Worm (Caenorhabditis elegans) whole organism, young adult: ENCODE data around the gene T28D6.3.
A peak's percentile ranks its signal among the peaks of the same experiment; 100 is the strongest.

Source experiments
- B0019.2 ChIP-seq: fragments of 200-800 bp; sonication (Bioruptor generic); conservative IDR thresholded peaks from 2 replicates; pipeline ENCODE4 v1.3.6; 2022; ENCODE audit warnings: missing genetic modification reagents, missing genetic modification characterization, missing compliant biosample characterization
- B0035.1 ChIP-seq: sonication (generic microtip); optimal IDR thresholded peaks from 2 replicates; lab custom pipeline; 2016; ENCODE audit warnings: missing genetic modification characterization, mild to moderate bottlenecking, missing compliant biosample characterization, missing genotype, missing genetic modification reagents
- B0261.1 ChIP-seq: sonication (generic microtip); optimal IDR thresholded peaks from 2 replicates; lab custom pipeline; 2016; ENCODE audit warnings: mild to moderate bottlenecking, missing genetic modification characterization, moderate library complexity, missing compliant biosample characterization
- F49E8.2 ChIP-seq: sonication (generic microtip); optimal IDR thresholded peaks from 3 replicates; lab custom pipeline; 2017; ENCODE audit warnings: missing genetic modification characterization, mild to moderate bottlenecking, missing compliant biosample characterization, antibody characterized with exemption, moderate library complexity; ENCODE audit not compliant: insufficient read depth
- T26A5.8 ChIP-seq: sonication (generic microtip); optimal IDR thresholded peaks from 2 replicates; lab custom pipeline; 2016; ENCODE audit warnings: missing genetic modification characterization, missing compliant biosample characterization
- Y53G8AR.9 ChIP-seq: fragments of 200-800 bp; sonication (Bioruptor generic); conservative IDR thresholded peaks from 2 replicates; pipeline ENCODE4 v1.3.6; 2022; ENCODE audit warnings: missing genetic modification reagents, missing genetic modification characterization, missing compliant biosample characterization
- Y79H2A.3 ChIP-seq: fragments of 200-800 bp; sonication (Bioruptor generic); conservative IDR thresholded peaks from 2 replicates; pipeline ENCODE4 v1.3.6; 2022; ENCODE audit warnings: missing genetic modification reagents, missing genetic modification characterization, missing compliant biosample characterization
- attf-5 ChIP-seq: fragments of 200-800 bp; sonication (Bioruptor generic); optimal IDR thresholded peaks from 2 replicates; lab custom pipeline; 2018; ENCODE audit warnings: mild to moderate bottlenecking, missing genetic modification characterization, missing compliant biosample characterization
- attf-6 ChIP-seq: fragments of 200-800 bp; sonication (Bioruptor generic); IDR thresholded peaks from 2 replicates; pipeline ENCODE4 v1.3.6; 2022; ENCODE audit warnings: missing genetic modification reagents, missing genetic modification characterization, missing compliant biosample characterization
- cebp-1 ChIP-seq, 2 experiments: fragments of 200-800 bp in 1 of 2; sonication (Bioruptor generic) in 1 of 2; sonication (generic microtip) in 1 of 2; IDR thresholded peaks in 1 of 2; optimal IDR thresholded peaks in 1 of 2; 2 replicates each; pipeline versions ENCODE4 v1.3.6 to Lab custom; 2017 to 2022; ENCODE audit warnings: missing compliant biosample characterization in 2 of 2, missing genetic modification characterization in 2 of 2, mild to moderate bottlenecking in 1 of 2, missing genetic modification reagents in 1 of 2, moderate library complexity in 1 of 2
- ceh-100 ChIP-seq: fragments of 200-800 bp; sonication (Bioruptor generic); IDR thresholded peaks from 2 replicates; pipeline ENCODE4 v1.3.6; 2022; ENCODE audit warnings: missing genetic modification reagents, missing genetic modification characterization, missing compliant biosample characterization
- ceh-40 ChIP-seq: fragments of 200-800 bp; sonication (Bioruptor generic); IDR thresholded peaks from 2 replicates; pipeline ENCODE4 v1.3.6; 2022; ENCODE audit warnings: missing genetic modification characterization, missing compliant biosample characterization
- chd-7 ChIP-seq: sonication (generic microtip); optimal IDR thresholded peaks from 2 replicates; lab custom pipeline; 2016; ENCODE audit warnings: mild to moderate bottlenecking, missing genetic modification characterization, moderate library complexity, missing compliant biosample characterization
- die-1 ChIP-seq: sonication (generic microtip); optimal IDR thresholded peaks from 2 replicates; lab custom pipeline; 2016; ENCODE audit warnings: missing genotype, mild to moderate bottlenecking, missing genetic modification characterization, missing compliant biosample characterization
- dox-1 ChIP-seq: fragments of 200-800 bp; sonication (Bioruptor generic); IDR thresholded peaks from 2 replicates; pipeline ENCODE4 v1.3.6; 2022; ENCODE audit warnings: missing genetic modification reagents, missing genetic modification characterization, missing compliant biosample characterization
- egrh-3 ChIP-seq: fragments of 200-800 bp; sonication (Bioruptor generic); IDR thresholded peaks from 2 replicates; pipeline ENCODE4 v1.3.6; 2022; ENCODE audit warnings: missing genetic modification reagents, missing genetic modification characterization, missing compliant biosample characterization
- fkh-3 ChIP-seq: sonication (generic microtip); optimal IDR thresholded peaks from 2 replicates; lab custom pipeline; 2016; ENCODE audit warnings: mild to moderate bottlenecking, missing genetic modification characterization, missing compliant biosample characterization
- gei-17 ChIP-seq: fragments of 200-800 bp; sonication (Bioruptor generic); optimal IDR thresholded peaks from 2 replicates; lab custom pipeline; 2018; ENCODE audit warnings: mild to moderate bottlenecking, missing genetic modification characterization, missing compliant biosample characterization
- hlh-26 ChIP-seq: fragments of 200-800 bp; sonication (Bioruptor generic); conservative IDR thresholded peaks from 2 replicates; pipeline ENCODE4 v1.3.6; 2022; ENCODE audit warnings: missing genetic modification reagents, missing genetic modification characterization, missing compliant biosample characterization
- hmg-20 ChIP-seq: fragments of 200-800 bp; sonication (Bioruptor generic); IDR thresholded peaks from 2 replicates; pipeline ENCODE4 v1.3.6; 2022; ENCODE audit warnings: missing genetic modification reagents, missing genetic modification characterization, missing compliant biosample characterization
- lag-1 ChIP-seq: fragments of 200-800 bp; sonication (Bioruptor generic); IDR thresholded peaks from 2 replicates; pipeline ENCODE4 v1.3.6; 2022; ENCODE audit warnings: missing genetic modification reagents, missing genetic modification characterization, missing compliant biosample characterization
- let-526 ChIP-seq: fragments of 200-800 bp; sonication (Bioruptor generic); IDR thresholded peaks from 2 replicates; pipeline ENCODE4 v1.3.6; 2022; ENCODE audit warnings: missing genetic modification reagents, missing genetic modification characterization, missing compliant biosample characterization
- lin-26 ChIP-seq: fragments of 200-800 bp; sonication (Bioruptor generic); IDR thresholded peaks from 2 replicates; pipeline ENCODE4 v1.3.6; 2022; ENCODE audit warnings: missing genetic modification reagents, missing genetic modification characterization, missing compliant biosample characterization
- lin-35 ChIP-seq, 3 experiments: fragments of 150-350 bp in 2 of 3; sonication (generic microtip) in 1 of 3; optimal IDR thresholded peaks; 2 replicates each; lab custom pipeline; 2014 to 2018; ENCODE audit warnings: missing biosample characterization in 3 of 3, missing genetic modification characterization in 3 of 3, missing genetic modification reagents in 3 of 3
- lin-40 ChIP-seq: sonication (generic microtip); optimal IDR thresholded peaks from 2 replicates; lab custom pipeline; 2016; ENCODE audit warnings: missing genetic modification characterization, mild to moderate bottlenecking, missing compliant biosample characterization, missing genotype, missing genetic modification reagents
- lin-54 ChIP-seq: fragments of 200-800 bp; sonication (Bioruptor generic); optimal IDR thresholded peaks from 2 replicates; lab custom pipeline; 2018; ENCODE audit warnings: mild to moderate bottlenecking, missing genetic modification characterization, missing compliant biosample characterization
- lir-1 ChIP-seq: fragments of 200-800 bp; sonication (Bioruptor generic); conservative IDR thresholded peaks from 2 replicates; pipeline ENCODE4 v1.3.6; 2022; ENCODE audit warnings: missing genetic modification reagents, missing genetic modification characterization, missing compliant biosample characterization
- lsl-1 ChIP-seq: fragments of 200-800 bp; sonication (Bioruptor generic); optimal IDR thresholded peaks from 2 replicates; lab custom pipeline; 2018; ENCODE audit warnings: mild to moderate bottlenecking, missing genetic modification characterization, moderate library complexity, missing compliant biosample characterization
- madf-10 ChIP-seq: sonication (generic microtip); optimal IDR thresholded peaks from 2 replicates; lab custom pipeline; 2016; ENCODE audit warnings: mild to moderate bottlenecking, missing genetic modification characterization, missing compliant biosample characterization
- madf-8 ChIP-seq: fragments of 200-800 bp; sonication (Bioruptor generic); conservative IDR thresholded peaks from 2 replicates; pipeline ENCODE4 v1.3.6; 2022; ENCODE audit warnings: missing genetic modification reagents, missing genetic modification characterization, missing compliant biosample characterization
- mes-4 ChIP-seq: sonication (generic microtip); optimal IDR thresholded peaks from 2 replicates; lab custom pipeline; 2016; ENCODE audit warnings: missing genotype, missing genetic modification characterization, missing compliant biosample characterization
- nfyb-1 ChIP-seq: fragments of 200-800 bp; sonication (Bioruptor generic); IDR thresholded peaks from 2 replicates; pipeline ENCODE4 v1.3.6; 2022; ENCODE audit warnings: missing genetic modification reagents, missing genetic modification characterization, missing compliant biosample characterization
- nhr-90 ChIP-seq: sonication (generic microtip); optimal IDR thresholded peaks from 2 replicates; lab custom pipeline; 2016; ENCODE audit warnings: missing genotype, mild to moderate bottlenecking, missing genetic modification characterization, missing compliant biosample characterization
- rec-8 ChIP-seq, 2 experiments: sonication (generic microtip); optimal IDR thresholded peaks; 2 replicates each; lab custom pipeline; 2016; ENCODE audit warnings: mild to moderate bottlenecking in 2 of 2, missing genetic modification characterization in 2 of 2, missing genetic modification reagents in 2 of 2, missing genotype in 2 of 2, missing biosample characterization in 1 of 2, missing compliant biosample characterization in 1 of 2, moderate library complexity in 1 of 2
- rpc-1 ChIP-seq, 2 experiments: fragments of 150-350 bp in 1 of 2; sonication (generic microtip) in 1 of 2; optimal IDR thresholded peaks; 2 replicates each; lab custom pipeline; 2014 to 2018; ENCODE audit warnings: missing biosample characterization in 1 of 2, missing genetic modification characterization in 1 of 2, missing genetic modification reagents in 1 of 2, missing genotype in 1 of 2
- sdz-38 ChIP-seq: sonication (generic microtip); optimal IDR thresholded peaks from 2 replicates; lab custom pipeline; 2016; ENCODE audit warnings: missing genotype, missing genetic modification characterization, missing compliant biosample characterization
- snpc-1.3 ChIP-seq: sonication (generic microtip); optimal IDR thresholded peaks from 2 replicates; lab custom pipeline; 2017; ENCODE audit warnings: missing genetic modification characterization, mild to moderate bottlenecking, missing compliant biosample characterization, antibody characterized with exemption, moderate library complexity, missing genotype, missing genetic modification reagents; ENCODE audit not compliant: insufficient read depth
- snpc-4 ChIP-seq, 5 experiments: fragments of 150-350 bp in 1 of 5; sonication (generic microtip) in 4 of 5; optimal IDR thresholded peaks; 2 replicates each; lab custom pipeline; 2014 to 2018; ENCODE audit warnings: missing genetic modification characterization in 5 of 5, missing biosample characterization in 3 of 5, antibody characterized with exemption in 2 of 5, mild to moderate bottlenecking in 2 of 5, missing compliant biosample characterization in 2 of 5, missing genotype in 2 of 5, moderate library complexity in 2 of 5, missing genetic modification reagents in 1 of 5
- sptf-2 ChIP-seq: fragments of 200-800 bp; sonication (Bioruptor generic); optimal IDR thresholded peaks from 2 replicates; lab custom pipeline; 2018; ENCODE audit warnings: mild to moderate bottlenecking, missing genetic modification characterization, missing compliant biosample characterization
- unc-62 ChIP-seq: fragments of 150-350 bp; optimal IDR thresholded peaks from 2 replicates; lab custom pipeline; 2014; ENCODE audit warnings: missing biosample characterization, missing genetic modification reagents, missing genetic modification characterization
- ztf-25 ChIP-seq: fragments of 200-800 bp; sonication (Bioruptor generic); IDR thresholded peaks from 2 replicates; pipeline ENCODE4 v1.3.6; 2022; ENCODE audit warnings: missing genetic modification reagents, missing genetic modification characterization, missing compliant biosample characterization
- ztf-28 ChIP-seq: fragments of 200-800 bp; sonication (Bioruptor generic); IDR thresholded peaks from 2 replicates; pipeline ENCODE4 v1.3.6; 2022; ENCODE audit warnings: missing genetic modification reagents, missing genetic modification characterization, missing compliant biosample characterization

The T28D6.3 gene

ce11 chrIII:11350107-11350826 lies 16.3 kb upstream of the T28D6.3 start:
- TF ChIP-seq B0019.2 (GFP tag; lab: Robert Waterston, UW) (no peak), madf-10 (tag; lab: Kevin White, UChicago) (no peak), die-1 (tag; lab: Kevin White, UChicago) (no peak), attf-6 (GFP tag; lab: Robert Waterston, UW) (no peak), Y53G8AR.9 (no peak), madf-8 (GFP tag; lab: Robert Waterston, UW) (no peak), hlh-26 (no peak), fkh-3 (tag; lab: Kevin White, UChicago) (no peak), unc-62 (GFP tag; lab: Kevin White, UChicago) (no peak), ztf-28 (GFP tag; lab: Robert Waterston, UW) (no peak), attf-5 (no peak), lin-26 (GFP tag; lab: Robert Waterston, UW) (no peak), hmg-20 (GFP tag; lab: Robert Waterston, UW) (no peak), lin-35 (GFP tag; optimal IDR thresholded peaks at IDR 0.05; lab: Kevin White, UChicago) (no peak), F49E8.2 (tag; lab: Kevin White, UChicago) (no peak)

- TF ChIP-seq nfyb-1 (GFP tag; lab: Robert Waterston, UW) (peak; percentile 25; the same call in 1 of the 2 replicates), sptf-2 (GFP tag; lab: Kevin White, UChicago) (no peak), ztf-28 (GFP tag; lab: Robert Waterston, UW) (0 out of 2 replicates have a peak, but pooled peaks have one; percentile 49), sdz-38 (tag; lab: Kevin White, UChicago) (no peak), cebp-1 (GFP tag; IDR thresholded peaks at IDR 0.05; lab: Robert Waterston, UW) (no peak), cebp-1 (tag; optimal IDR thresholded peaks at IDR 0.05; lab: Kevin White, UChicago) (peak; percentile 32), lin-54 (GFP tag; lab: Kevin White, UChicago) (peak; percentile 46), T26A5.8 (tag; lab: Kevin White, UChicago) (no peak), hmg-20 (GFP tag; lab: Robert Waterston, UW) (no peak), Y79H2A.3 (GFP tag; lab: Robert Waterston, UW) (no peak; the same call in 1 of the 2 replicates), attf-5 (peak; percentile 30), lin-26 (GFP tag; lab: Robert Waterston, UW) (peak; percentile 82), egrh-3 (GFP tag; lab: Robert Waterston, UW) (0 out of 2 replicates have a peak, but pooled peaks have one; percentile 12), ceh-40 (GFP tag; lab: Robert Waterston, UW) (0 out of 2 replicates have a peak, but pooled peaks have one; percentile 52), Y53G8AR.9 (no peak), nhr-90 (tag; lab: Kevin White, UChicago) (peak; percentile 37), let-526 (GFP tag; lab: Robert Waterston, UW) (no peak), B0035.1 (tag; lab: Kevin White, UChicago) (peak; percentile 2), snpc-1.3 (peak; percentile 17), rec-8 (tag; optimal IDR thresholded peaks at IDR 0.05; lab: Kevin White, UChicago) (no peak), rpc-1 (optimal IDR thresholded peaks at IDR 0.05; lab: Kevin White, UChicago) (peak; percentile 66), rpc-1 (tag; optimal IDR thresholded peaks at IDR 0.05; lab: Kevin White, UChicago) (peak; percentile 68), lag-1 (GFP tag; lab: Robert Waterston, UW) (no peak), dox-1 (GFP tag; lab: Robert Waterston, UW) (peak; percentile 52), mes-4 (tag; lab: Kevin White, UChicago) (no peak), gei-17 (GFP tag; lab: Kevin White, UChicago) (no peak), chd-7 (tag; lab: Kevin White, UChicago) (peak; percentile 44), B0261.1 (tag; lab: Kevin White, UChicago) (peak; percentile 73), lin-40 (tag; lab: Kevin White, UChicago) (peak; percentile 15), ztf-25 (GFP tag; lab: Robert Waterston, UW) (0 out of 2 replicates have a peak, but pooled peaks have one; percentile 63), lir-1 (no peak), snpc-4 (GFP tag; optimal IDR thresholded peaks at IDR 0.05; lab: Kevin White, UChicago) (peak; percentile 3), snpc-4 (tag; optimal IDR thresholded peaks at IDR 0.05; lab: Kevin White, UChicago) (peak in 2 of 4 experiments; percentile 1 to 31), ceh-100 (GFP tag; lab: Robert Waterston, UW) (no peak), lsl-1 (peak; percentile 36), madf-8 (GFP tag; lab: Robert Waterston, UW) (no peak)
Measured at ce11 chrIII:11352840-11353239, 13.7 kb upstream of the T28D6.3 start.
